Worm (Caenorhabditis elegans) whole organism, L1 larva: ENCODE results near the gene nlp-35.

Source experiments
- F16B12.6 ChIP-seq: fragments of 150-350 bp; optimal IDR thresholded peaks from 2 replicates; lab custom pipeline; 2014; ENCODE audit warnings: missing biosample characterization, missing genetic modification characterization
- elt-3 ChIP-seq, 6 experiments: fragments of 150-350 bp in 1 of 6; sonication (generic microtip); optimal IDR thresholded peaks; 2 replicates each; lab custom pipeline; 2017 to 2018; ENCODE audit warnings: missing biosample characterization in 6 of 6, missing genetic modification characterization in 6 of 6, inconsistent platforms in 1 of 6
- mep-1 ChIP-seq: fragments of 150-350 bp; optimal IDR thresholded peaks from 2 replicates; lab custom pipeline; 2014; ENCODE audit warnings: missing biosample characterization, missing genetic modification characterization
- nhr-11 ChIP-seq: fragments of 150-350 bp; optimal IDR thresholded peaks from 2 replicates; lab custom pipeline; 2014; ENCODE audit warnings: missing biosample characterization, missing genetic modification characterization
- sptf-1 ChIP-seq: fragments of 150-350 bp; optimal IDR thresholded peaks from 2 replicates; lab custom pipeline; 2014; ENCODE audit warnings: missing biosample characterization, missing genetic modification characterization

- TF ChIP-seq mep-1 (peak; percentile 67), sptf-1 (no peak), elt-3 (tag; optimal IDR thresholded peaks at IDR 0.05; lab: Kevin White, UChicago) (peak in 3 of 6 experiments; percentile 3 to 43 (median 23)), F16B12.6 (no peak), nhr-11 (tag; lab: Kevin White, UChicago) (no peak)
Measured at ce11 chrIV:9477135-9477928, 41.4 kb downstream of the nlp-35 start, which contains the start of gene wrt-3.
